Fruit fly (Drosophila melanogaster) Kc167 (cell line): Measurements from ENCODE around the gene Chd1.

ENCODE experiments used
- Myc ChIP-seq: fragments of >200 bp; optimal IDR thresholded peaks from 2 replicates; lab custom pipeline; 2017; ENCODE audit warnings: missing external identifiers
- Sin3A ChIP-seq: fragments of >200 bp; optimal IDR thresholded peaks from 2 replicates; lab custom pipeline; 2018; ENCODE audit warnings: missing external identifiers
- h ChIP-seq: fragments of >200 bp; optimal IDR thresholded peaks from 3 replicates; lab custom pipeline; 2018; ENCODE audit warnings: missing external identifiers
- insv ChIP-seq: fragments of >200 bp; optimal IDR thresholded peaks from 3 replicates; lab custom pipeline; 2018; ENCODE audit warnings: missing external identifiers
- psq ChIP-seq: fragments of >200 bp; optimal IDR thresholded peaks from 2 replicates; lab custom pipeline; 2017; ENCODE audit warnings: missing external identifiers
- ttk ChIP-seq: sonication (Bioruptor generic); optimal IDR thresholded peaks from 2 replicates; lab custom pipeline; 2017; ENCODE audit warnings: missing external identifiers

The Chd1 gene

dm6 chr2L:2987681-2988381 is at the start of gene Chd1, which contains the start of gene Bem46:
Gene Chd1, minus strand, starts transcription at chr2L:2987723.
Gene Bem46, plus strand, starts transcription at chr2L:2988116.
- no peak for TF ChIP-seq insv (lab: Kevin White, UChicago)
- no peak for TF ChIP-seq h (lab: Kevin White, UChicago)
- TF ChIP-seq psq (lab: Kevin White, UChicago): no peak
- no peak for TF ChIP-seq Sin3A (lab: Kevin White, UChicago)
- no peak for TF ChIP-seq Myc (lab: Kevin White, UChicago)
- TF ChIP-seq ttk (lab: Kevin White, UChicago): no peak

- no peak for TF ChIP-seq insv (lab: Kevin White, UChicago)
- no peak for TF ChIP-seq Myc (lab: Kevin White, UChicago)
- no peak for TF ChIP-seq psq (lab: Kevin White, UChicago)
- TF ChIP-seq Sin3A (lab: Kevin White, UChicago): no peak
- TF ChIP-seq h (lab: Kevin White, UChicago): no peak
- no peak for TF ChIP-seq ttk (lab: Kevin White, UChicago)
These were observed 49.6 kb upstream of the Chd1 start, which contains the start of the genes CG17260 and SerRS for dm6 chr2L:3037153-3037579. Gene CG17260, plus strand, starts transcription at chr2L:3037230. Gene SerRS, minus strand, starts transcription at chr2L:3037403.

- TF ChIP-seq psq (lab: Kevin White, UChicago) (no peak), Sin3A (lab: Kevin White, UChicago) (no peak), Myc (lab: Kevin White, UChicago) (no peak), insv (lab: Kevin White, UChicago) (no peak), ttk (lab: Kevin White, UChicago) (no peak), h (lab: Kevin White, UChicago) (no peak)
These were observed 47.4 kb upstream of the Chd1 start, which contains the start of gene CG17258 for dm6 chr2L:3034969-3035368. Gene CG17258, minus strand, starts transcription at chr2L:3035348.

dm6 chr2L:3030350-3030749 is 42.8 kb upstream of the Chd1 start, which contains the start of gene GABPI:
Gene GABPI, plus strand, starts transcription at chr2L:3030539.
- TF ChIP-seq insv (lab: Kevin White, UChicago) (no peak), Myc (lab: Kevin White, UChicago) (no peak), h (lab: Kevin White, UChicago) (no peak), Sin3A (lab: Kevin White, UChicago) (no peak), psq (lab: Kevin White, UChicago) (no peak), ttk (lab: Kevin White, UChicago) (no peak)

dm6 chr2L:3029012-3029411 is 41.5 kb upstream of the Chd1 start, which contains the start of the genes Sf3b2 and CG17219:
Gene Sf3b2, minus strand, starts transcription at chr2L:3029168.
Gene CG17219, plus strand, starts transcription at chr2L:3029253.
- TF ChIP-seq ttk (lab: Kevin White, UChicago) (no peak), Sin3A (lab: Kevin White, UChicago) (no peak), psq (lab: Kevin White, UChicago) (no peak), h (lab: Kevin White, UChicago) (no peak), Myc (lab: Kevin White, UChicago) (no peak), insv (lab: Kevin White, UChicago) (no peak)

- TF ChIP-seq Sin3A (lab: Kevin White, UChicago) (no peak), insv (lab: Kevin White, UChicago) (no peak), Myc (lab: Kevin White, UChicago) (no peak), h (lab: Kevin White, UChicago) (no peak)
These were observed 35.5 kb upstream of the Chd1 start, which contains the start of the genes alpha4GT1 and Prp40 for dm6 chr2L:3022986-3023385. Gene alpha4GT1, minus strand, starts transcription at chr2L:3023141. Gene Prp40, plus strand, starts transcription at chr2L:3023226.

dm6 chr2L:3018212-3018611 is 30.7 kb upstream of the Chd1 start, which contains the start of the genes CG17224 and CG17264:
Gene CG17224, minus strand, starts transcription at chr2L:3018308.
Gene CG17264, plus strand, starts transcription at chr2L:3018508.
- no peak for TF ChIP-seq insv (lab: Kevin White, UChicago)
- TF ChIP-seq h (lab: Kevin White, UChicago): no peak
- no peak for TF ChIP-seq ttk (lab: Kevin White, UChicago)
- TF ChIP-seq Myc (lab: Kevin White, UChicago): no peak
- TF ChIP-seq psq (lab: Kevin White, UChicago): no peak
- TF ChIP-seq Sin3A (lab: Kevin White, UChicago): no peak

dm6 chr2L:3012780-3013179 is 25.3 kb upstream of the Chd1 start:
- no peak for TF ChIP-seq h (lab: Kevin White, UChicago)
- TF ChIP-seq psq (lab: Kevin White, UChicago): no peak
- no peak for TF ChIP-seq Myc (lab: Kevin White, UChicago)
- TF ChIP-seq Sin3A (lab: Kevin White, UChicago): no peak
- no peak for TF ChIP-seq insv (lab: Kevin White, UChicago)
- TF ChIP-seq ttk (lab: Kevin White, UChicago): no peak

dm6 chr2L:3011484-3011883 is 24.0 kb upstream of the Chd1 start:
- TF ChIP-seq h (lab: Kevin White, UChicago): no peak
- no peak for TF ChIP-seq insv (lab: Kevin White, UChicago)
- no peak for TF ChIP-seq Myc (lab: Kevin White, UChicago)
- no peak for TF ChIP-seq ttk (lab: Kevin White, UChicago)
- no peak for TF ChIP-seq Sin3A (lab: Kevin White, UChicago)
- no peak for TF ChIP-seq psq (lab: Kevin White, UChicago)

- no peak for TF ChIP-seq Sin3A (lab: Kevin White, UChicago)
- TF ChIP-seq ttk (lab: Kevin White, UChicago): no peak
- TF ChIP-seq Myc (lab: Kevin White, UChicago): no peak
- TF ChIP-seq psq (lab: Kevin White, UChicago): no peak
- no peak for TF ChIP-seq h (lab: Kevin White, UChicago)
- no peak for TF ChIP-seq insv (lab: Kevin White, UChicago)
These were observed 21.9 kb upstream of the Chd1 start for dm6 chr2L:3009438-3009837.

- TF ChIP-seq psq (lab: Kevin White, UChicago): no peak
- TF ChIP-seq Sin3A (lab: Kevin White, UChicago): no peak
- no peak for TF ChIP-seq Myc (lab: Kevin White, UChicago)
- TF ChIP-seq h (lab: Kevin White, UChicago): no peak
- no peak for TF ChIP-seq ttk (lab: Kevin White, UChicago)
- no peak for TF ChIP-seq insv (lab: Kevin White, UChicago)
These were observed 19.5 kb upstream of the Chd1 start for dm6 chr2L:3006925-3007426.
